Worm (Caenorhabditis elegans) whole organism, L4 larva: Measurements from ENCODE around the gene srx-50.

Experiments used
- D1046.2 ChIP-seq: fragments of 200-800 bp; sonication (Bioruptor generic); IDR thresholded peaks from 2 replicates; pipeline ENCODE4 v1.3.6; 2022; ENCODE audit warnings: missing genetic modification characterization, missing compliant biosample characterization
- F37D6.2 ChIP-seq: sonication (generic microtip); optimal IDR thresholded peaks from 2 replicates; lab custom pipeline; 2016; ENCODE audit warnings: mild to moderate bottlenecking, missing genetic modification characterization, missing compliant biosample characterization
- F44E2.7 ChIP-seq: fragments of 200-800 bp; sonication (Bioruptor generic); IDR thresholded peaks from 2 replicates; pipeline ENCODE4 v2.1.2; 2022; ENCODE audit warnings: missing genetic modification characterization, missing compliant biosample characterization
- F49E8.2 ChIP-seq: sonication (generic microtip); optimal IDR thresholded peaks from 2 replicates; lab custom pipeline; 2016; ENCODE audit warnings: missing compliant biosample characterization, mild to moderate bottlenecking, missing genetic modification characterization, borderline replicate concordance
- R02D3.7 ChIP-seq: fragments of 150-350 bp; sonication (generic microtip); optimal IDR thresholded peaks from 3 replicates; lab custom pipeline; 2014; ENCODE audit warnings: missing biosample characterization, missing genetic modification characterization
- ZK337.2 ChIP-seq: fragments of 200-800 bp; sonication (Bioruptor generic); IDR thresholded peaks from 2 replicates; pipeline ENCODE4 v1.3.6; 2022; ENCODE audit warnings: missing genetic modification reagents, missing genetic modification characterization, missing compliant biosample characterization
- ZK546.5 ChIP-seq, 2 experiments: sonication (generic microtip); optimal IDR thresholded peaks; 2 replicates each; lab custom pipeline; 2017; ENCODE audit warnings: missing biosample characterization in 2 of 2, missing genetic modification characterization in 2 of 2
- aly-2 ChIP-seq: sonication (generic microtip); optimal IDR thresholded peaks from 2 replicates; lab custom pipeline; 2018; ENCODE audit warnings: missing biosample characterization, missing genetic modification characterization
- arid-1 ChIP-seq: fragments of 200-800 bp; sonication (Bioruptor generic); conservative IDR thresholded peaks from 2 replicates; pipeline ENCODE4 v1.3.6; 2022; ENCODE audit warnings: missing genetic modification reagents, missing genetic modification characterization, missing compliant biosample characterization
- attf-4 ChIP-seq: sonication (generic microtip); optimal IDR thresholded peaks from 3 replicates; lab custom pipeline; 2017; ENCODE audit warnings: missing biosample characterization, missing genetic modification characterization
- ceh-20 ChIP-seq: fragments of 200-800 bp; sonication (Bioruptor generic); IDR thresholded peaks from 2 replicates; pipeline ENCODE4 v1.3.6; 2022; ENCODE audit warnings: missing genetic modification reagents, missing genetic modification characterization, missing compliant biosample characterization
- ceh-44 ChIP-seq: fragments of 200-800 bp; sonication (Bioruptor generic); IDR thresholded peaks from 2 replicates; pipeline ENCODE4 v1.3.6; 2022; ENCODE audit warnings: missing genetic modification reagents, missing genetic modification characterization, missing compliant biosample characterization
- ceh-62 ChIP-seq: sonication (generic microtip); optimal IDR thresholded peaks from 2 replicates; lab custom pipeline; 2017; ENCODE audit warnings: missing biosample characterization, missing genetic modification characterization
- ceh-82 ChIP-seq: sonication (generic microtip); optimal IDR thresholded peaks from 2 replicates; lab custom pipeline; 2017; ENCODE audit warnings: missing biosample characterization, missing genetic modification characterization
- ctbp-1 ChIP-seq: fragments of 200-800 bp; sonication (Bioruptor generic); IDR thresholded peaks from 2 replicates; pipeline ENCODE4 v1.3.6; 2022; ENCODE audit warnings: missing genetic modification reagents, missing genetic modification characterization, missing compliant biosample characterization
- daf-16 ChIP-seq, 3 experiments: sonication (generic microtip); optimal IDR thresholded peaks; 2 replicates each; lab custom pipeline; 2016 to 2017; ENCODE audit warnings: missing genetic modification characterization in 3 of 3, missing genetic modification reagents in 3 of 3, mild to moderate bottlenecking in 2 of 3, missing compliant biosample characterization in 2 of 3, missing biosample characterization in 1 of 3, moderate library complexity in 1 of 3
- dmd-6 ChIP-seq: fragments of 200-800 bp; sonication (Bioruptor generic); IDR thresholded peaks from 2 replicates; pipeline ENCODE4 v1.3.6; 2022; ENCODE audit warnings: missing genetic modification reagents, missing genetic modification characterization, missing compliant biosample characterization
- dmd-8 ChIP-seq: fragments of 200-800 bp; sonication (Bioruptor generic); IDR thresholded peaks from 2 replicates; pipeline ENCODE4 v1.3.6; 2022; ENCODE audit warnings: missing genetic modification characterization, missing compliant biosample characterization
- dmd-9 ChIP-seq: fragments of 200-800 bp; sonication (Bioruptor generic); IDR thresholded peaks from 2 replicates; pipeline ENCODE4 v1.3.6; 2022; ENCODE audit warnings: missing genetic modification reagents, missing genetic modification characterization, missing compliant biosample characterization
- dpl-1 ChIP-seq: fragments of 150-350 bp; optimal IDR thresholded peaks from 2 replicates; lab custom pipeline; 2014; ENCODE audit warnings: missing biosample characterization, missing genetic modification reagents, missing genetic modification characterization
- egl-27 ChIP-seq: sonication (generic microtip); optimal IDR thresholded peaks from 3 replicates; lab custom pipeline; 2017; ENCODE audit warnings: missing biosample characterization, missing genetic modification reagents, missing genetic modification characterization
- egl-43 ChIP-seq: fragments of 200-800 bp; sonication (Bioruptor generic); IDR thresholded peaks from 2 replicates; pipeline ENCODE4 v1.3.6; 2022; ENCODE audit warnings: missing genetic modification reagents, missing genetic modification characterization, missing compliant biosample characterization
- gei-8 ChIP-seq: fragments of 200-800 bp; sonication (Bioruptor generic); optimal IDR thresholded peaks from 2 replicates; lab custom pipeline; 2018; ENCODE audit warnings: mild to moderate bottlenecking, missing genetic modification characterization, missing compliant biosample characterization
- hlh-30 ChIP-seq: sonication (generic microtip); optimal IDR thresholded peaks from 2 replicates; lab custom pipeline; 2017; ENCODE audit warnings: antibody characterized with exemption, mild to moderate bottlenecking, missing genetic modification characterization, missing compliant biosample characterization; ENCODE audit not compliant: insufficient read depth
- jun-1 ChIP-seq: fragments of 150-350 bp; optimal IDR thresholded peaks from 2 replicates; lab custom pipeline; 2014; ENCODE audit warnings: missing biosample characterization, missing genetic modification reagents, missing genetic modification characterization
- lin-1 ChIP-seq: fragments of 200-800 bp; sonication (Bioruptor generic); IDR thresholded peaks from 2 replicates; pipeline ENCODE4 v1.3.6; 2022; ENCODE audit warnings: missing genetic modification reagents, missing genetic modification characterization, missing compliant biosample characterization
- lin-15B ChIP-seq: fragments of 150-350 bp; sonication (generic microtip); optimal IDR thresholded peaks from 3 replicates; lab custom pipeline; 2014; ENCODE audit warnings: missing biosample characterization, missing genetic modification characterization
- madf-9 ChIP-seq: fragments of 200-800 bp; sonication (Bioruptor generic); conservative IDR thresholded peaks from 2 replicates; pipeline ENCODE4 v1.3.6; 2022; ENCODE audit warnings: missing genetic modification reagents, missing genetic modification characterization, missing compliant biosample characterization
- mdt-29 ChIP-seq: fragments of 200-800 bp; sonication (Bioruptor generic); IDR thresholded peaks from 2 replicates; pipeline ENCODE4 v1.3.6; 2022; ENCODE audit warnings: missing genetic modification reagents, missing genetic modification characterization, missing compliant biosample characterization
- mep-1 ChIP-seq: fragments of 150-350 bp; sonication (generic microtip); optimal IDR thresholded peaks from 3 replicates; lab custom pipeline; 2014; ENCODE audit warnings: missing biosample characterization, missing genetic modification characterization
- mxl-2 ChIP-seq: fragments of 200-800 bp; sonication (Bioruptor generic); conservative IDR thresholded peaks from 2 replicates; pipeline ENCODE4 v1.3.6; 2022; ENCODE audit warnings: missing genetic modification reagents, missing genetic modification characterization, missing compliant biosample characterization
- nhr-10 ChIP-seq: fragments of 150-350 bp; optimal IDR thresholded peaks from 2 replicates; lab custom pipeline; 2014; ENCODE audit warnings: missing biosample characterization, missing genetic modification characterization
- nhr-102 ChIP-seq: sonication (generic microtip); optimal IDR thresholded peaks from 2 replicates; lab custom pipeline; 2016; ENCODE audit warnings: mild to moderate bottlenecking, missing genetic modification characterization, moderate library complexity, missing compliant biosample characterization
- nhr-111 ChIP-seq: fragments of 200-800 bp; sonication (Bioruptor generic); optimal IDR thresholded peaks from 2 replicates; lab custom pipeline; 2018; ENCODE audit warnings: mild to moderate bottlenecking, missing genetic modification characterization, missing compliant biosample characterization
- nhr-25 ChIP-seq: sonication (generic microtip); optimal IDR thresholded peaks from 2 replicates; lab custom pipeline; 2017; ENCODE audit warnings: missing genetic modification characterization, mild to moderate bottlenecking, missing compliant biosample characterization, antibody characterized with exemption, moderate library complexity, borderline replicate concordance; ENCODE audit not compliant: insufficient read depth
- nhr-28 ChIP-seq: fragments of 150-350 bp; optimal IDR thresholded peaks from 2 replicates; lab custom pipeline; 2014; ENCODE audit warnings: missing biosample characterization, missing genetic modification characterization
- nhr-41 ChIP-seq: fragments of 200-800 bp; sonication (Bioruptor generic); IDR thresholded peaks from 2 replicates; pipeline ENCODE4 v1.3.6; 2022; ENCODE audit warnings: missing genetic modification reagents, missing genetic modification characterization, missing compliant biosample characterization
- nhr-48 ChIP-seq: sonication (generic microtip); optimal IDR thresholded peaks from 2 replicates; lab custom pipeline; 2016; ENCODE audit warnings: mild to moderate bottlenecking, missing genetic modification characterization, missing compliant biosample characterization
- nhr-6 ChIP-seq: fragments of 150-350 bp; optimal IDR thresholded peaks from 2 replicates; lab custom pipeline; 2014; ENCODE audit warnings: missing biosample characterization, missing genetic modification characterization
- nhr-77 ChIP-seq: fragments of 150-350 bp; optimal IDR thresholded peaks from 2 replicates; lab custom pipeline; 2014; ENCODE audit warnings: missing biosample characterization, missing genetic modification characterization
- pha-4 ChIP-seq, 2 experiments: fragments of 150-350 bp in 1 of 2; fragments of 200-800 bp in 1 of 2; sonication (Bioruptor generic) in 1 of 2; IDR thresholded peaks in 1 of 2; optimal IDR thresholded peaks in 1 of 2; 2 replicates each; pipeline versions ENCODE4 v1.3.6 to Lab custom; 2014 to 2022; ENCODE audit warnings: missing genetic modification characterization in 2 of 2, missing genetic modification reagents in 2 of 2, missing biosample characterization in 1 of 2, missing compliant biosample characterization in 1 of 2
- sdz-12 ChIP-seq: fragments of 200-800 bp; sonication (Bioruptor generic); optimal IDR thresholded peaks from 2 replicates; lab custom pipeline; 2018; ENCODE audit warnings: mild to moderate bottlenecking, missing genetic modification characterization, missing compliant biosample characterization
- snpc-1.2 ChIP-seq: fragments of 200-800 bp; sonication (Bioruptor generic); IDR thresholded peaks from 2 replicates; pipeline ENCODE4 v1.3.6; 2022; ENCODE audit warnings: missing genetic modification reagents, missing genetic modification characterization, missing compliant biosample characterization
- spr-1 ChIP-seq: sonication (generic microtip); optimal IDR thresholded peaks from 2 replicates; lab custom pipeline; 2016; ENCODE audit warnings: mild to moderate bottlenecking, missing genetic modification characterization, missing compliant biosample characterization
- spr-3 ChIP-seq: fragments of 200-800 bp; sonication (Bioruptor generic); optimal IDR thresholded peaks from 2 replicates; lab custom pipeline; 2018; ENCODE audit warnings: mild to moderate bottlenecking, missing genetic modification characterization, missing compliant biosample characterization
- tag-97 ChIP-seq: fragments of 200-800 bp; sonication (Bioruptor generic); IDR thresholded peaks from 2 replicates; pipeline ENCODE4 v1.3.6; 2022; ENCODE audit warnings: missing genetic modification characterization, missing compliant biosample characterization
- tra-1 ChIP-seq: fragments of 200-800 bp; sonication (Bioruptor generic); IDR thresholded peaks from 2 replicates; pipeline ENCODE4 v1.3.6; 2022; ENCODE audit warnings: missing genetic modification reagents, missing genetic modification characterization, missing compliant biosample characterization
- unc-130 ChIP-seq: sonication (generic microtip); optimal IDR thresholded peaks from 2 replicates; lab custom pipeline; 2016; ENCODE audit warnings: missing genetic modification reagents, missing genetic modification characterization, missing compliant biosample characterization
- zfp-3 ChIP-seq: fragments of 200-800 bp; sonication (Bioruptor generic); conservative IDR thresholded peaks from 2 replicates; pipeline ENCODE4 v1.3.6; 2022; ENCODE audit warnings: missing genetic modification reagents, missing genetic modification characterization, missing compliant biosample characterization
- zip-2 ChIP-seq: fragments of 150-350 bp; optimal IDR thresholded peaks from 2 replicates; lab custom pipeline; 2014; ENCODE audit warnings: missing biosample characterization, missing genetic modification characterization
- ztf-7 ChIP-seq: fragments of 150-350 bp; optimal IDR thresholded peaks from 2 replicates; lab custom pipeline; 2014; ENCODE audit warnings: missing biosample characterization, missing genetic modification characterization

Gene srx-50

ce11 chrIV:7023004-7023403 is 34.8 kb upstream of the srx-50 start (continued):
- no peak for TF ChIP-seq nhr-111
- TF ChIP-seq nhr-77 (tag; lab: Kevin White, UChicago), result no peak
- no peak for TF ChIP-seq jun-1
- no peak for TF ChIP-seq mdt-29
- no peak for TF ChIP-seq ceh-82 (tag; lab: Kevin White, UChicago)
- no peak for TF ChIP-seq R02D3.7 (tag; lab: Kevin White, UChicago)
- no peak for TF ChIP-seq ZK546.5 (tag; optimal IDR thresholded peaks at IDR 0.05; lab: Kevin White, UChicago)
- TF ChIP-seq unc-130, result no peak
- no peak for TF ChIP-seq ctbp-1 (GFP tag; lab: Robert Waterston, UW)
- TF ChIP-seq lin-15B (tag; lab: Kevin White, UChicago), result no peak
- TF ChIP-seq F37D6.2, result no peak
- TF ChIP-seq aly-2 (tag; lab: Kevin White, UChicago), result no peak
- TF ChIP-seq ceh-20, result no peak
- no peak for TF ChIP-seq nhr-25 (tag; lab: Kevin White, UChicago)
- TF ChIP-seq nhr-41, result no peak
- TF ChIP-seq dmd-8 (GFP tag; lab: Robert Waterston, UW), result no peak
- peak; percentile 71 for TF ChIP-seq mep-1 (tag; lab: Kevin White, UChicago)
- TF ChIP-seq ceh-44 (GFP tag; lab: Robert Waterston, UW), result no peak
- peak; percentile 45 for TF ChIP-seq nhr-28 (tag; lab: Kevin White, UChicago)
- TF ChIP-seq nhr-102 (tag; lab: Kevin White, UChicago), result no peak
- TF ChIP-seq lin-1 (GFP tag; lab: Robert Waterston, UW), result no peak
- TF ChIP-seq zfp-3 (GFP tag; lab: Robert Waterston, UW), result no peak
- no peak for TF ChIP-seq egl-43 (GFP tag; lab: Robert Waterston, UW)
- no peak for TF ChIP-seq F49E8.2
- no peak for TF ChIP-seq F44E2.7
- TF ChIP-seq madf-9 (GFP tag; lab: Robert Waterston, UW), result no peak
- no peak for TF ChIP-seq pha-4 (GFP tag; IDR thresholded peaks at IDR 0.05; lab: Robert Waterston, UW)
- peak; percentile 8 for TF ChIP-seq pha-4 (tag; optimal IDR thresholded peaks at IDR 0.05; lab: Kevin White, UChicago)
- TF ChIP-seq ZK337.2 (GFP tag; lab: Robert Waterston, UW), result no peak
- TF ChIP-seq arid-1 (GFP tag; lab: Robert Waterston, UW), result no peak
- TF ChIP-seq nhr-10, result no peak
- TF ChIP-seq gei-8 (GFP tag; lab: Kevin White, UChicago), result no peak
- no peak for TF ChIP-seq attf-4 (tag; lab: Kevin White, UChicago)
- peak; percentile 28 for TF ChIP-seq dpl-1 (GFP tag; lab: Kevin White, UChicago)
- no peak for TF ChIP-seq sdz-12
- TF ChIP-seq hlh-30 (tag; lab: Kevin White, UChicago), result peak; percentile 98
- TF ChIP-seq ztf-7 (tag; lab: Kevin White, UChicago), result peak; percentile 17
- TF ChIP-seq tra-1, result peak; percentile 42; the same call in 1 of the 2 replicates
- no peak for TF ChIP-seq dmd-9
- no peak for TF ChIP-seq spr-1
- no peak for TF ChIP-seq ceh-62
- TF ChIP-seq spr-3 (GFP tag; lab: Kevin White, UChicago), result no peak
- no peak for TF ChIP-seq zip-2 (tag; lab: Kevin White, UChicago)
- TF ChIP-seq egl-27 (tag; lab: Kevin White, UChicago), result no peak
- TF ChIP-seq tag-97 (GFP tag; lab: Robert Waterston, UW), result no peak
- TF ChIP-seq nhr-48, result no peak
- no peak for TF ChIP-seq mxl-2 (GFP tag; lab: Robert Waterston, UW)
- TF ChIP-seq dmd-6, result peak; percentile 19; the same call in 1 of the 2 replicates
- TF ChIP-seq snpc-1.2 (GFP tag; lab: Robert Waterston, UW), result no peak
- no peak for TF ChIP-seq daf-16 (GFP tag; optimal IDR thresholded peaks at IDR 0.05; lab: Kevin White, UChicago)
- peak; percentile 10 for TF ChIP-seq daf-16 (tag; optimal IDR thresholded peaks at IDR 0.05; lab: Kevin White, UChicago)
- TF ChIP-seq nhr-6 (tag; lab: Kevin White, UChicago), result peak; percentile 76
- no peak for TF ChIP-seq D1046.2 (GFP tag; lab: Robert Waterston, UW)
